Worm (Caenorhabditis elegans) whole organism, midembryonic: ENCODE data around the gene gur-5.

ENCODE experiments used
- T22C8.4 ChIP-seq: fragments of 200-800 bp; sonication (Bioruptor generic); IDR thresholded peaks from 2 replicates; pipeline ENCODE4 v1.3.6; 2022; ENCODE audit warnings: missing genetic modification characterization, missing compliant biosample characterization
- cog-1 ChIP-seq: sonication (generic microtip); optimal IDR thresholded peaks from 2 replicates; lab custom pipeline; 2016; ENCODE audit warnings: missing genetic modification characterization, missing compliant biosample characterization
- flt-1 ChIP-seq: fragments of 200-800 bp; sonication (Bioruptor generic); IDR thresholded peaks from 2 replicates; pipeline ENCODE4 v1.3.6; 2022; ENCODE audit warnings: missing genetic modification characterization, missing compliant biosample characterization
- klf-2 ChIP-seq: fragments of 200-800 bp; sonication (Bioruptor generic); conservative IDR thresholded peaks from 2 replicates; pipeline ENCODE4 v1.3.6; 2022; ENCODE audit warnings: missing genetic modification reagents, missing genetic modification characterization, missing compliant biosample characterization
- med-1 ChIP-seq: sonication (generic microtip); optimal IDR thresholded peaks from 2 replicates; lab custom pipeline; 2017; ENCODE audit warnings: missing genetic modification characterization, mild to moderate bottlenecking, missing compliant biosample characterization, antibody characterized with exemption, missing genetic modification reagents; ENCODE audit not compliant: insufficient read depth
- ref-1 ChIP-seq: fragments of 200-800 bp; sonication (Bioruptor generic); conservative IDR thresholded peaks from 2 replicates; pipeline ENCODE4 v1.3.6; 2022; ENCODE audit warnings: missing genetic modification reagents, missing genetic modification characterization, missing compliant biosample characterization
- tab-1 ChIP-seq: fragments of 200-800 bp; sonication (Bioruptor generic); IDR thresholded peaks from 2 replicates; pipeline ENCODE4 v1.3.6; 2022; ENCODE audit warnings: missing genetic modification characterization, missing compliant biosample characterization
- ztf-23 ChIP-seq: fragments of 200-800 bp; sonication (Bioruptor generic); IDR thresholded peaks from 2 replicates; pipeline ENCODE4 v1.3.6; 2022; ENCODE audit warnings: missing genetic modification reagents, missing genetic modification characterization, missing compliant biosample characterization
- ztf-29 ChIP-seq: fragments of 200-800 bp; sonication (Bioruptor generic); IDR thresholded peaks from 2 replicates; pipeline ENCODE4 v1.3.6; 2022; ENCODE audit warnings: missing genetic modification reagents, missing genetic modification characterization, missing compliant biosample characterization

gur-5 gene

ce11 chrII:5285029-5285428 is at the start of gene gur-5:
Gene gur-5 (plus strand): TSS chrII:5285329.
- TF ChIP-seq ztf-23 (GFP tag; lab: Robert Waterston, UW) = no peak
- TF ChIP-seq klf-2 (GFP tag; lab: Robert Waterston, UW) = no peak
- TF ChIP-seq ztf-29 (GFP tag; lab: Robert Waterston, UW) = no peak
- no peak for TF ChIP-seq ref-1
- no peak for TF ChIP-seq flt-1
- TF ChIP-seq med-1 = no peak
- TF ChIP-seq cog-1 = no peak
- no peak for TF ChIP-seq tab-1 (GFP tag; lab: Robert Waterston, UW)
- no peak for TF ChIP-seq T22C8.4 (GFP tag; lab: Robert Waterston, UW)

ce11 chrII:5235758-5236157 is 49.4 kb upstream of the gur-5 start, which contains the start of gene pho-1:
Gene pho-1 (minus strand): TSS chrII:5235846.
- TF ChIP-seq med-1 (no peak), ztf-29 (GFP tag; lab: Robert Waterston, UW) (no peak), cog-1 (no peak), ztf-23 (GFP tag; lab: Robert Waterston, UW) (no peak), flt-1 (no peak), tab-1 (GFP tag; lab: Robert Waterston, UW) (no peak), ref-1 (no peak), T22C8.4 (GFP tag; lab: Robert Waterston, UW) (no peak)

ce11 chrII:5237699-5238098 is 47.4 kb upstream of the gur-5 start:
- peak; percentile 72 for TF ChIP-seq flt-1
- TF ChIP-seq ztf-29 (GFP tag; lab: Robert Waterston, UW) = peak; percentile 62; the same call in 1 of the 2 replicates
- TF ChIP-seq cog-1 = no peak
- 0 out of 2 replicates have a peak, but pooled peaks have one; percentile 15 for TF ChIP-seq ref-1
- peak; percentile 56; the same call in 1 of the 2 replicates for TF ChIP-seq ztf-23 (GFP tag; lab: Robert Waterston, UW)

ce11 chrII:5238366-5238765 is 46.8 kb upstream of the gur-5 start, which contains the start of gene pho-4:
Gene pho-4 (minus strand): TSS chrII:5238466.
- TF ChIP-seq T22C8.4 (GFP tag; lab: Robert Waterston, UW) = no peak

- TF ChIP-seq flt-1 (no peak), cog-1 (no peak), klf-2 (GFP tag; lab: Robert Waterston, UW) (no peak), ztf-23 (GFP tag; lab: Robert Waterston, UW) (no peak), tab-1 (GFP tag; lab: Robert Waterston, UW) (no peak), T22C8.4 (GFP tag; lab: Robert Waterston, UW) (no peak), ztf-29 (GFP tag; lab: Robert Waterston, UW) (no peak), ref-1 (no peak), med-1 (no peak)
Observed at ce11 chrII:5241560-5241959, 43.6 kb upstream of the gur-5 start, which contains the start of gene T16D1.1. Gene T16D1.1 (minus strand): TSS chrII:5241660.

- TF ChIP-seq ref-1 (no peak), klf-2 (GFP tag; lab: Robert Waterston, UW) (no peak)
Observed at ce11 chrII:5246791-5247361, 38.3 kb upstream of the gur-5 start, which contains the start of gene ptr-6. Gene ptr-6 (minus strand): TSS chrII:5246837.

ce11 chrII:5255435-5255834 is 29.7 kb upstream of the gur-5 start, which contains the start of gene frpr-4:
Gene frpr-4 (minus strand): TSS chrII:5255535.
- no peak for TF ChIP-seq cog-1
- TF ChIP-seq flt-1 = no peak
- no peak for TF ChIP-seq ztf-23 (GFP tag; lab: Robert Waterston, UW)
- no peak for TF ChIP-seq tab-1 (GFP tag; lab: Robert Waterston, UW)
- no peak for TF ChIP-seq ref-1
- TF ChIP-seq klf-2 (GFP tag; lab: Robert Waterston, UW) = no peak
- no peak for TF ChIP-seq med-1
- no peak for TF ChIP-seq T22C8.4 (GFP tag; lab: Robert Waterston, UW)
- no peak for TF ChIP-seq ztf-29 (GFP tag; lab: Robert Waterston, UW)

ce11 chrII:5264650-5265049 is 20.5 kb upstream of the gur-5 start:
- no peak for TF ChIP-seq T22C8.4 (GFP tag; lab: Robert Waterston, UW)
- no peak for TF ChIP-seq cog-1

ce11 chrII:5268977-5269376 is 16.2 kb upstream of the gur-5 start:
- TF ChIP-seq ref-1 (no peak), flt-1 (no peak)

- no peak for TF ChIP-seq klf-2 (GFP tag; lab: Robert Waterston, UW)
- TF ChIP-seq T22C8.4 (GFP tag; lab: Robert Waterston, UW) = no peak
- TF ChIP-seq flt-1 = no peak
- TF ChIP-seq ztf-23 (GFP tag; lab: Robert Waterston, UW) = no peak
- no peak for TF ChIP-seq ref-1
- no peak for TF ChIP-seq cog-1
- TF ChIP-seq med-1 = no peak
- TF ChIP-seq tab-1 (GFP tag; lab: Robert Waterston, UW) = no peak
- TF ChIP-seq ztf-29 (GFP tag; lab: Robert Waterston, UW) = no peak
Observed at ce11 chrII:5271729-5272322, 13.3 kb upstream of the gur-5 start, which contains the start of gene drn-1. Gene drn-1 (minus strand): TSS chrII:5271845.

ce11 chrII:5276736-5277135 is 8.4 kb upstream of the gur-5 start:
- TF ChIP-seq cog-1 = no peak
- no peak for TF ChIP-seq flt-1
- TF ChIP-seq ztf-29 (GFP tag; lab: Robert Waterston, UW) = no peak
- no peak for TF ChIP-seq klf-2 (GFP tag; lab: Robert Waterston, UW)
- no peak for TF ChIP-seq tab-1 (GFP tag; lab: Robert Waterston, UW)
- TF ChIP-seq ztf-23 (GFP tag; lab: Robert Waterston, UW) = no peak
- no peak for TF ChIP-seq T22C8.4 (GFP tag; lab: Robert Waterston, UW)
- TF ChIP-seq med-1 = no peak
- no peak for TF ChIP-seq ref-1
